Worm (Caenorhabditis elegans): Measurements from ENCODE around the gene W09D10.4.

ce11 chrIII:10759050-10760023, 43.3 kb upstream of the W09D10.4 start, which contains the start of gene tasp-1:
- TF ChIP-seq him-1 (tag; optimal IDR thresholded peaks at IDR 0.05), result peak; percentile 99
- peak; percentile 89 for TF ChIP-seq dao-5 (tag; optimal IDR thresholded peaks at IDR 0.05)

Measured in whole organism, L4/young adult.